Fruit fly (Drosophila melanogaster) whole organism, pupa: Measurements from ENCODE around the gene CycH.

Experiments
- CG10348 ChIP-seq: fragments of 200-800 bp; sonication (Bioruptor generic); IDR thresholded peaks from 2 replicates; pipeline ENCODE4 v1.3.6; 2022; ENCODE audit warnings: missing biosample characterization, missing genetic modification characterization
- CG8301 ChIP-seq: fragments of 200-800 bp; sonication (Bioruptor generic); optimal IDR thresholded peaks from 2 replicates; lab custom pipeline; 2018; ENCODE audit warnings: missing biosample characterization, mild to moderate bottlenecking, missing genetic modification characterization
- CG9948 ChIP-seq: fragments of 200-800 bp; sonication (Bioruptor generic); optimal IDR thresholded peaks from 2 replicates; lab custom pipeline; 2018; ENCODE audit warnings: missing biosample characterization, mild to moderate bottlenecking, missing genetic modification characterization, moderate library complexity
- D1 ChIP-seq: fragments of 200-800 bp; sonication (Bioruptor generic); optimal IDR thresholded peaks from 2 replicates; lab custom pipeline; 2018; ENCODE audit warnings: missing biosample characterization, mild to moderate bottlenecking, missing genetic modification characterization, moderate library complexity
- EcR ChIP-seq: fragments of 200-800 bp; sonication (Bioruptor generic); optimal IDR thresholded peaks from 3 replicates; lab custom pipeline; 2019; ENCODE audit warnings: missing biosample characterization, missing genetic modification characterization, mild to moderate bottlenecking, moderate library complexity, missing genetic modification reagents
- fd96Ca ChIP-seq: fragments of 200-800 bp; sonication (Bioruptor generic); IDR thresholded peaks from 3 replicates; pipeline ENCODE4 v1.3.6; 2022; ENCODE audit warnings: missing biosample characterization, missing genetic modification characterization
- rn ChIP-seq: fragments of 200-800 bp; sonication (Bioruptor generic); IDR thresholded peaks from 2 replicates; pipeline ENCODE4 v1.3.6; 2022; ENCODE audit warnings: missing biosample characterization, missing genetic modification characterization

DNA sequence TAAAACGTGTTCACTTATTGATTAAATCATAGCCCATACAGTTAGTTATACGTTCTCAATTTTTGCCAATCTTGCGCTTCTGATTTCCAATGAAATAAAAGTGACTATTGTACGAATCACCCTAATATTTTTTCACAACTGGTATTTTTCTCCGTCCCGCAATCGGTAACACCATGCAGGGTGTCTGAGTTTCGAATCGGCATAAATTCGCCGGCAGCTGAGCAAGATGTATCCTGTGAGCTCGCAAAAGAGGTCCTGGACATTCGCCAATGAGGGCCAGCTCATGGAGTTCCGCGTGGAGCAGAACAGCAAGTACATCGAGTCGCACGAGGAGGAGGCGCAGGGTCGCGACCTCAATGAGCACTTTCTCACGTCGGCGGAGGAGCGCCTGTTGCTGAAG is at the start of gene CycH:
- TF ChIP-seq CG9948 (tag; lab: Kevin White, UChicago) (no peak), rn (no peak), CG8301 (tag; lab: Kevin White, UChicago) (no peak), fd96Ca (GFP tag; lab: Robert Waterston, UW) (no peak), CG10348 (no peak), EcR (GFP tag; lab: Kevin White, UChicago) (no peak), D1 (tag; lab: Kevin White, UChicago) (no peak)
